Worm (Caenorhabditis elegans) whole organism, L4 larva: ENCODE data around the gene chst-1.

Experiments used
- D1046.2 ChIP-seq: fragments of 200-800 bp; sonication (Bioruptor generic); IDR thresholded peaks from 2 replicates; pipeline ENCODE4 v1.3.6; 2022; ENCODE audit warnings: missing genetic modification characterization, missing compliant biosample characterization
- F44E2.7 ChIP-seq: fragments of 200-800 bp; sonication (Bioruptor generic); IDR thresholded peaks from 2 replicates; pipeline ENCODE4 v2.1.2; 2022; ENCODE audit warnings: missing genetic modification characterization, missing compliant biosample characterization
- T26A8.4 ChIP-seq: fragments of 200-800 bp; sonication (Bioruptor generic); IDR thresholded peaks from 2 replicates; pipeline ENCODE4 v1.3.6; 2022; ENCODE audit warnings: missing genetic modification characterization, missing compliant biosample characterization
- Y105C5A.15 ChIP-seq: fragments of 200-800 bp; sonication (Bioruptor generic); IDR thresholded peaks from 2 replicates; pipeline ENCODE4 v1.3.6; 2022; ENCODE audit warnings: missing genetic modification characterization, missing compliant biosample characterization
- Y75B8A.6 ChIP-seq: fragments of 200-800 bp; sonication (Bioruptor generic); IDR thresholded peaks from 2 replicates; pipeline ENCODE4 v1.3.6; 2022; ENCODE audit warnings: missing genetic modification reagents, missing genetic modification characterization, missing compliant biosample characterization
- aha-1 ChIP-seq: fragments of 150-350 bp; peaks from one replicate; lab custom pipeline; 2014; ENCODE audit warnings: missing biosample characterization, missing genetic modification characterization
- aly-2 ChIP-seq: sonication (generic microtip); optimal IDR thresholded peaks from 2 replicates; lab custom pipeline; 2018; ENCODE audit warnings: missing biosample characterization, missing genetic modification characterization
- ama-1 ChIP-seq: fragments of 150-350 bp; optimal IDR thresholded peaks from 2 replicates; lab custom pipeline; 2014; ENCODE audit warnings: inconsistent platforms, mixed read lengths
- attf-4 ChIP-seq: sonication (generic microtip); optimal IDR thresholded peaks from 3 replicates; lab custom pipeline; 2017; ENCODE audit warnings: missing biosample characterization, missing genetic modification characterization
- ces-1 ChIP-seq: fragments of 150-350 bp; sonication (generic microtip); optimal IDR thresholded peaks from 4 replicates; lab custom pipeline; 2014; ENCODE audit warnings: missing biosample characterization, missing genetic modification reagents, missing genetic modification characterization
- ctbp-1 ChIP-seq: fragments of 200-800 bp; sonication (Bioruptor generic); IDR thresholded peaks from 2 replicates; pipeline ENCODE4 v1.3.6; 2022; ENCODE audit warnings: missing genetic modification reagents, missing genetic modification characterization, missing compliant biosample characterization
- daf-12 ChIP-seq: fragments of 150-350 bp; optimal IDR thresholded peaks from 2 replicates; lab custom pipeline; 2014; ENCODE audit warnings: missing biosample characterization, missing genetic modification reagents, missing genetic modification characterization
- daf-19 ChIP-seq: fragments of 200-800 bp; sonication (Bioruptor generic); conservative IDR thresholded peaks from 2 replicates; pipeline ENCODE4 v1.3.6; 2022; ENCODE audit warnings: missing genetic modification characterization, missing compliant biosample characterization
- dmd-6 ChIP-seq: fragments of 200-800 bp; sonication (Bioruptor generic); IDR thresholded peaks from 2 replicates; pipeline ENCODE4 v1.3.6; 2022; ENCODE audit warnings: missing genetic modification reagents, missing genetic modification characterization, missing compliant biosample characterization
- dpl-1 ChIP-seq: fragments of 150-350 bp; optimal IDR thresholded peaks from 2 replicates; lab custom pipeline; 2014; ENCODE audit warnings: missing biosample characterization, missing genetic modification reagents, missing genetic modification characterization
- dve-1 ChIP-seq: sonication (generic microtip); optimal IDR thresholded peaks from 2 replicates; lab custom pipeline; 2017; ENCODE audit warnings: antibody characterized with exemption, mild to moderate bottlenecking, missing genetic modification characterization, missing compliant biosample characterization; ENCODE audit not compliant: insufficient read depth
- fkh-10 ChIP-seq: fragments of 150-350 bp; optimal IDR thresholded peaks from 2 replicates; lab custom pipeline; 2014; ENCODE audit warnings: missing biosample characterization, missing genetic modification reagents, missing genetic modification characterization
- gei-8 ChIP-seq: fragments of 200-800 bp; sonication (Bioruptor generic); optimal IDR thresholded peaks from 2 replicates; lab custom pipeline; 2018; ENCODE audit warnings: mild to moderate bottlenecking, missing genetic modification characterization, missing compliant biosample characterization
- hif-1 ChIP-seq, 2 experiments: sonication (generic microtip); optimal IDR thresholded peaks; 2 replicates each; lab custom pipeline; 2016 to 2017; ENCODE audit warnings: missing compliant biosample characterization in 2 of 2, missing genetic modification characterization in 2 of 2, missing genetic modification reagents in 2 of 2, missing genotype in 2 of 2, mild to moderate bottlenecking in 1 of 2
- hlh-11 ChIP-seq: fragments of 200-800 bp; sonication (Bioruptor generic); optimal IDR thresholded peaks from 2 replicates; lab custom pipeline; 2018; ENCODE audit warnings: mild to moderate bottlenecking, missing genetic modification characterization, missing compliant biosample characterization
- hmg-1.1 ChIP-seq: fragments of 200-800 bp; sonication (Bioruptor generic); IDR thresholded peaks from 2 replicates; pipeline ENCODE4 v1.3.6; 2022; ENCODE audit warnings: missing genetic modification reagents, missing genetic modification characterization, missing compliant biosample characterization
- jun-1 ChIP-seq: fragments of 150-350 bp; optimal IDR thresholded peaks from 2 replicates; lab custom pipeline; 2014; ENCODE audit warnings: missing biosample characterization, missing genetic modification reagents, missing genetic modification characterization
- lin-1 ChIP-seq: fragments of 200-800 bp; sonication (Bioruptor generic); IDR thresholded peaks from 2 replicates; pipeline ENCODE4 v1.3.6; 2022; ENCODE audit warnings: missing genetic modification reagents, missing genetic modification characterization, missing compliant biosample characterization
- lin-29 ChIP-seq: fragments of 200-800 bp; sonication (Bioruptor generic); IDR thresholded peaks from 2 replicates; pipeline ENCODE4 v1.3.6; 2022; ENCODE audit warnings: missing genetic modification reagents, missing genetic modification characterization, missing compliant biosample characterization
- lin-38 ChIP-seq: fragments of 200-800 bp; sonication (Bioruptor generic); IDR thresholded peaks from 2 replicates; pipeline ENCODE4 v1.3.6; 2022; ENCODE audit warnings: missing genetic modification reagents, missing genetic modification characterization, missing compliant biosample characterization
- lin-39 ChIP-seq: fragments of 150-350 bp; optimal IDR thresholded peaks from 2 replicates; lab custom pipeline; 2014; ENCODE audit warnings: missing biosample characterization, missing genetic modification reagents, missing genetic modification characterization
- lir-3 ChIP-seq: sonication (generic microtip); optimal IDR thresholded peaks from 2 replicates; lab custom pipeline; 2016; ENCODE audit warnings: mild to moderate bottlenecking, missing genetic modification characterization, missing compliant biosample characterization
- lsy-2 ChIP-seq, 2 experiments: fragments of 150-350 bp in 1 of 2; sonication (generic microtip) in 1 of 2; optimal IDR thresholded peaks; 2 replicates each; lab custom pipeline; 2014 to 2017; ENCODE audit warnings: missing biosample characterization in 2 of 2, missing genetic modification characterization in 2 of 2
- mdl-1 ChIP-seq, 2 experiments: fragments of 150-350 bp in 1 of 2; sonication (generic microtip) in 1 of 2; optimal IDR thresholded peaks; 2 replicates each; lab custom pipeline; 2014 to 2017; ENCODE audit warnings: missing biosample characterization in 2 of 2, missing genetic modification characterization in 2 of 2
- mdt-29 ChIP-seq: fragments of 200-800 bp; sonication (Bioruptor generic); IDR thresholded peaks from 2 replicates; pipeline ENCODE4 v1.3.6; 2022; ENCODE audit warnings: missing genetic modification reagents, missing genetic modification characterization, missing compliant biosample characterization
- mep-1 ChIP-seq: fragments of 150-350 bp; sonication (generic microtip); optimal IDR thresholded peaks from 3 replicates; lab custom pipeline; 2014; ENCODE audit warnings: missing biosample characterization, missing genetic modification characterization
- mes-2 ChIP-seq: sonication (generic microtip); optimal IDR thresholded peaks from 2 replicates; lab custom pipeline; 2016; ENCODE audit warnings: missing genotype, mild to moderate bottlenecking, missing genetic modification characterization, missing compliant biosample characterization; ENCODE audit not compliant: poor library complexity, severe bottlenecking
- mxl-2 ChIP-seq: fragments of 200-800 bp; sonication (Bioruptor generic); conservative IDR thresholded peaks from 2 replicates; pipeline ENCODE4 v1.3.6; 2022; ENCODE audit warnings: missing genetic modification reagents, missing genetic modification characterization, missing compliant biosample characterization
- mxl-3 ChIP-seq: fragments of 200-800 bp; sonication (Bioruptor generic); optimal IDR thresholded peaks from 2 replicates; lab custom pipeline; 2018; ENCODE audit warnings: mild to moderate bottlenecking, missing genetic modification characterization, missing compliant biosample characterization
- nhr-10 ChIP-seq: fragments of 150-350 bp; optimal IDR thresholded peaks from 2 replicates; lab custom pipeline; 2014; ENCODE audit warnings: missing biosample characterization, missing genetic modification characterization
- nhr-102 ChIP-seq: sonication (generic microtip); optimal IDR thresholded peaks from 2 replicates; lab custom pipeline; 2016; ENCODE audit warnings: mild to moderate bottlenecking, missing genetic modification characterization, moderate library complexity, missing compliant biosample characterization
- nhr-11 ChIP-seq: fragments of 150-350 bp; optimal IDR thresholded peaks from 2 replicates; lab custom pipeline; 2014; ENCODE audit warnings: missing biosample characterization, missing genetic modification characterization
- nhr-111 ChIP-seq: fragments of 200-800 bp; sonication (Bioruptor generic); optimal IDR thresholded peaks from 2 replicates; lab custom pipeline; 2018; ENCODE audit warnings: mild to moderate bottlenecking, missing genetic modification characterization, missing compliant biosample characterization
- nhr-237 ChIP-seq: sonication (generic microtip); optimal IDR thresholded peaks from 2 replicates; lab custom pipeline; 2017; ENCODE audit warnings: missing biosample characterization, missing genetic modification characterization
- nhr-28 ChIP-seq: fragments of 150-350 bp; optimal IDR thresholded peaks from 2 replicates; lab custom pipeline; 2014; ENCODE audit warnings: missing biosample characterization, missing genetic modification characterization
- nhr-76 ChIP-seq: fragments of 150-350 bp; optimal IDR thresholded peaks from 2 replicates; lab custom pipeline; 2014; ENCODE audit warnings: missing biosample characterization, missing genetic modification characterization
- pha-4 ChIP-seq, 2 experiments: fragments of 150-350 bp in 1 of 2; fragments of 200-800 bp in 1 of 2; sonication (Bioruptor generic) in 1 of 2; IDR thresholded peaks in 1 of 2; optimal IDR thresholded peaks in 1 of 2; 2 replicates each; pipeline versions ENCODE4 v1.3.6 to Lab custom; 2014 to 2022; ENCODE audit warnings: missing genetic modification characterization in 2 of 2, missing genetic modification reagents in 2 of 2, missing biosample characterization in 1 of 2, missing compliant biosample characterization in 1 of 2
- pqm-1 ChIP-seq: sonication (generic microtip); optimal IDR thresholded peaks from 2 replicates; lab custom pipeline; 2017; ENCODE audit warnings: missing biosample characterization, missing genetic modification characterization
- set-16 ChIP-seq: fragments of 200-800 bp; sonication (Bioruptor generic); IDR thresholded peaks from 2 replicates; pipeline ENCODE4 v1.3.6; 2022; ENCODE audit warnings: missing genetic modification reagents, missing genetic modification characterization, missing compliant biosample characterization
- spr-3 ChIP-seq: fragments of 200-800 bp; sonication (Bioruptor generic); optimal IDR thresholded peaks from 2 replicates; lab custom pipeline; 2018; ENCODE audit warnings: mild to moderate bottlenecking, missing genetic modification characterization, missing compliant biosample characterization
- tag-97 ChIP-seq: fragments of 200-800 bp; sonication (Bioruptor generic); IDR thresholded peaks from 2 replicates; pipeline ENCODE4 v1.3.6; 2022; ENCODE audit warnings: missing genetic modification characterization, missing compliant biosample characterization
- unc-39 ChIP-seq: sonication (generic microtip); optimal IDR thresholded peaks from 2 replicates; lab custom pipeline; 2017; ENCODE audit warnings: missing biosample characterization, missing genetic modification characterization
- vab-7 ChIP-seq: fragments of 200-800 bp; sonication (Bioruptor generic); IDR thresholded peaks from 2 replicates; pipeline ENCODE4 v1.3.6; 2022; ENCODE audit warnings: missing genetic modification reagents, missing genetic modification characterization, missing compliant biosample characterization
- zag-1 ChIP-seq: fragments of 150-350 bp; optimal IDR thresholded peaks from 2 replicates; lab custom pipeline; 2014; ENCODE audit warnings: missing biosample characterization, missing genetic modification characterization

Gene chst-1

ce11 chrII:8106921-8107695 is at the start of gene chst-1, which contains the start of gene C41C4.9 (continued):
- TF ChIP-seq mdl-1 (tag; optimal IDR thresholded peaks at IDR 0.05; lab: Kevin White, UChicago) (peak in 1 of 2 experiments; percentile 8), T26A8.4 (GFP tag; lab: Robert Waterston, UW) (peak; percentile 91), F44E2.7 (GFP tag; lab: Robert Waterston, UW) (peak; percentile 93), nhr-102 (tag; lab: Kevin White, UChicago) (peak; percentile 84), unc-39 (tag; lab: Kevin White, UChicago) (no peak), daf-12 (tag; lab: Kevin White, UChicago) (no peak), nhr-237 (tag; lab: Kevin White, UChicago) (no peak), set-16 (GFP tag; lab: Robert Waterston, UW) (no peak), dpl-1 (GFP tag; lab: Kevin White, UChicago) (peak; percentile 53), mxl-2 (GFP tag; lab: Robert Waterston, UW) (peak; percentile 71; the same call in 1 of the 2 replicates), gei-8 (GFP tag; lab: Kevin White, UChicago) (peak; percentile 90), lin-39 (tag; lab: Kevin White, UChicago) (no peak), spr-3 (GFP tag; lab: Kevin White, UChicago) (peak; percentile 86), Y75B8A.6 (GFP tag; lab: Robert Waterston, UW) (0 out of 2 replicates have a peak, but pooled peaks have one; percentile 56), hmg-1.1 (GFP tag; lab: Robert Waterston, UW) (peak; percentile 76), hif-1 (tag; optimal IDR thresholded peaks at IDR 0.05; lab: Kevin White, UChicago) (no peak), Y105C5A.15 (GFP tag; lab: Robert Waterston, UW) (peak; percentile 95), fkh-10 (GFP tag; lab: Kevin White, UChicago) (no peak), ama-1 (lab: Kevin White, UChicago) (no peak), lsy-2 (tag; optimal IDR thresholded peaks at IDR 0.05; lab: Kevin White, UChicago) (peak in 1 of 2 experiments; percentile 59), nhr-76 (tag; lab: Kevin White, UChicago) (no peak), mxl-3 (GFP tag; lab: Kevin White, UChicago) (peak; percentile 82), dve-1 (tag; lab: Kevin White, UChicago) (peak; percentile 78), hlh-11 (peak; percentile 74), mes-2 (tag; lab: Kevin White, UChicago) (peak; percentile 91), lin-38 (GFP tag; lab: Robert Waterston, UW) (no peak; the same call in 1 of the 2 replicates), D1046.2 (GFP tag; lab: Robert Waterston, UW) (peak; percentile 81; the same call in 1 of the 2 replicates), lin-29 (GFP tag; lab: Robert Waterston, UW) (peak; percentile 51; the same call in 1 of the 2 replicates), lin-1 (GFP tag; lab: Robert Waterston, UW) (peak; percentile 96), vab-7 (peak; percentile 94), mdt-29 (GFP tag; lab: Robert Waterston, UW) (peak; percentile 76; the same call in 1 of the 2 replicates), mep-1 (tag; lab: Kevin White, UChicago) (peak; percentile 78), dmd-6 (GFP tag; lab: Robert Waterston, UW) (peak; percentile 67), aha-1 (tag; lab: Kevin White, UChicago) (peak; percentile 93), tag-97 (no peak), daf-19 (GFP tag; lab: Robert Waterston, UW) (peak; percentile 87), zag-1 (tag; lab: Kevin White, UChicago) (no peak), nhr-111 (GFP tag; lab: Kevin White, UChicago) (peak; percentile 88), nhr-10 (tag; lab: Kevin White, UChicago) (no peak), aly-2 (tag; lab: Kevin White, UChicago) (peak; percentile 79), pqm-1 (tag; lab: Kevin White, UChicago) (peak; percentile 20), nhr-28 (tag; lab: Kevin White, UChicago) (peak; percentile 25), jun-1 (tag; lab: Kevin White, UChicago) (no peak), pha-4 (GFP tag; IDR thresholded peaks at IDR 0.05; lab: Robert Waterston, UW) (peak; percentile 87), pha-4 (tag; optimal IDR thresholded peaks at IDR 0.05; lab: Kevin White, UChicago) (no peak), lir-3 (tag; lab: Kevin White, UChicago) (peak; percentile 82), attf-4 (tag; lab: Kevin White, UChicago) (no peak), nhr-11 (tag; lab: Kevin White, UChicago) (no peak), ctbp-1 (GFP tag; lab: Robert Waterston, UW) (peak; percentile 83), ces-1 (GFP tag; lab: Kevin White, UChicago) (no peak)
